Worm (Caenorhabditis elegans) whole organism, mixed stage, embryonic: ENCODE data around the gene H11E01.2.

Source experiments
- elt-3 ChIP-seq: fragments of 150-350 bp; optimal IDR thresholded peaks from 2 replicates; lab custom pipeline; 2014; ENCODE audit warnings: missing biosample characterization, missing genetic modification characterization
- lin-13 ChIP-seq: fragments of 150-350 bp; optimal IDR thresholded peaks from 2 replicates; lab custom pipeline; 2014; ENCODE audit warnings: missing biosample characterization, missing genetic modification characterization
- mep-1 ChIP-seq: fragments of 150-350 bp; optimal IDR thresholded peaks from 2 replicates; lab custom pipeline; 2017; ENCODE audit warnings: missing biosample characterization, missing genetic modification reagents, missing genetic modification characterization, inconsistent platforms

ce11 chrX:1643442-1644096, 22.7 kb downstream of the H11E01.2 start:
- no peak for TF ChIP-seq mep-1
- TF ChIP-seq lin-13 (tag; lab: Kevin White, UChicago): no peak
- TF ChIP-seq elt-3: no peak
